Fruit fly (Drosophila melanogaster): ENCODE measurements around the gene CG4374.
A peak's percentile ranks its signal among the peaks of the same experiment; 100 is the strongest.

dm6 chr3R:23486743-23487142 lies 14.7 kb upstream of the CG4374 start:
- no peak for TF ChIP-seq CG12605 (GFP tag; IDR thresholded peaks at IDR 0.05)
- no peak for TF ChIP-seq CG14655 (GFP tag; optimal IDR thresholded peaks at IDR 0.05)
- no peak for TF ChIP-seq EcR (GFP tag; optimal IDR thresholded peaks at IDR 0.05)
- no peak for TF ChIP-seq D1 (tag; optimal IDR thresholded peaks at IDR 0.05)
- peak; percentile 85 for TF ChIP-seq Snoo (tag; optimal IDR thresholded peaks at IDR 0.05)
- no peak for TF ChIP-seq Ets98B (GFP tag; IDR thresholded peaks at IDR 0.05)
- no peak for TF ChIP-seq CG13204 (GFP tag; optimal IDR thresholded peaks at IDR 0.05)
